Worm (Caenorhabditis elegans): ENCODE data around the gene srt-31.

srt-31 gene

ce11 chrV:472589-472988, at the start of gene srt-31:
TSS of gene srt-31 (plus strand) at chrV:472889.
- no peak for TF ChIP-seq unc-62 (GFP tag; optimal IDR thresholded peaks at IDR 0.05)

ce11 chrV:424140-424539, 48.5 kb upstream of the srt-31 start, which contains the start of gene B0554.5:
TSS of gene B0554.5 (plus strand) at chrV:424440.
- no peak for TF ChIP-seq unc-62 (GFP tag; optimal IDR thresholded peaks at IDR 0.05)

ce11 chrV:428844-429243, 43.8 kb upstream of the srt-31 start, which contains the start of gene B0554.4:
TSS of gene B0554.4 (plus strand) at chrV:429144.
- no peak for TF ChIP-seq unc-62 (GFP tag; optimal IDR thresholded peaks at IDR 0.05)

ce11 chrV:432991-433390, 39.7 kb upstream of the srt-31 start:
- no peak for TF ChIP-seq unc-62 (GFP tag; optimal IDR thresholded peaks at IDR 0.05)

- TF ChIP-seq unc-62 (GFP tag; optimal IDR thresholded peaks at IDR 0.05), result no peak
Measured at ce11 chrV:433898-434297, 38.8 kb upstream of the srt-31 start, which contains the start of gene B0554.2. TSS of gene B0554.2 (plus strand) at chrV:434198.

- no peak for TF ChIP-seq unc-62 (GFP tag; optimal IDR thresholded peaks at IDR 0.05)
Measured at ce11 chrV:438094-438493, 34.6 kb upstream of the srt-31 start, which contains the start of gene B0554.1. TSS of gene B0554.1 (plus strand) at chrV:438394.

- TF ChIP-seq unc-62 (GFP tag; optimal IDR thresholded peaks at IDR 0.05), result no peak
Measured at ce11 chrV:439183-439749, 33.4 kb upstream of the srt-31 start.

- no peak for TF ChIP-seq unc-62 (GFP tag; optimal IDR thresholded peaks at IDR 0.05)
Measured at ce11 chrV:440923-441322, 31.8 kb upstream of the srt-31 start, which contains the start of gene B0554.7. TSS of gene B0554.7 (minus strand) at chrV:441023.

ce11 chrV:443193-443592, 29.5 kb upstream of the srt-31 start, which contains the start of gene srh-33:
TSS of gene srh-33 (minus strand) at chrV:443293.
- TF ChIP-seq unc-62 (GFP tag; optimal IDR thresholded peaks at IDR 0.05), result no peak

- TF ChIP-seq unc-62 (GFP tag; optimal IDR thresholded peaks at IDR 0.05), result no peak
Measured at ce11 chrV:446574-446973, 26.1 kb upstream of the srt-31 start, which contains the start of gene srh-34. TSS of gene srh-34 (minus strand) at chrV:446674.

ce11 chrV:446988-447387, 25.7 kb upstream of the srt-31 start:
- no peak for TF ChIP-seq unc-62 (GFP tag; optimal IDR thresholded peaks at IDR 0.05)

ce11 chrV:449130-449529, 23.6 kb upstream of the srt-31 start, which contains the start of gene srh-35:
TSS of gene srh-35 (minus strand) at chrV:449230.
- no peak for TF ChIP-seq unc-62 (GFP tag; optimal IDR thresholded peaks at IDR 0.05)

- no peak for TF ChIP-seq unc-62 (GFP tag; optimal IDR thresholded peaks at IDR 0.05)
Measured at ce11 chrV:449685-450084, 23.0 kb upstream of the srt-31 start, which contains the start of gene M02H5.8. TSS of gene M02H5.8 (plus strand) at chrV:449981.

- no peak for TF ChIP-seq unc-62 (GFP tag; optimal IDR thresholded peaks at IDR 0.05)
Measured at ce11 chrV:450757-451501, 21.8 kb upstream of the srt-31 start, which contains the start of gene nhr-123. TSS of gene nhr-123 (plus strand) at chrV:451451.

ce11 chrV:453569-453968, 19.1 kb upstream of the srt-31 start, which contains the start of gene nhr-98:
TSS of gene nhr-98 (plus strand) at chrV:453869.
- TF ChIP-seq unc-62 (GFP tag; optimal IDR thresholded peaks at IDR 0.05), result no peak

ce11 chrV:457839-458238, 14.8 kb upstream of the srt-31 start:
- TF ChIP-seq unc-62 (GFP tag; optimal IDR thresholded peaks at IDR 0.05), result no peak

ce11 chrV:459464-459863, 13.2 kb upstream of the srt-31 start, which contains the start of gene nhr-203:
TSS of gene nhr-203 (plus strand) at chrV:459795.
- no peak for TF ChIP-seq unc-62 (GFP tag; optimal IDR thresholded peaks at IDR 0.05)

Measured in whole organism, dauer.